Worm (Caenorhabditis elegans) whole organism, L3 larva: ENCODE results near the gene F14H12.3.

Experiments used
- R02D3.7 ChIP-seq: fragments of 150-350 bp; optimal IDR thresholded peaks from 2 replicates; lab custom pipeline; 2014; ENCODE audit warnings: missing biosample characterization, missing genetic modification characterization
- elt-3 ChIP-seq, 3 experiments: fragments of 150-350 bp in 1 of 3; sonication (generic microtip) in 2 of 3; optimal IDR thresholded peaks; 2 replicates in 2 of 3; 4 replicates in 1 of 3; lab custom pipeline; 2014 to 2017; ENCODE audit warnings: missing biosample characterization in 3 of 3, missing genetic modification characterization in 3 of 3
- fkh-2 ChIP-seq: fragments of 150-350 bp; optimal IDR thresholded peaks from 2 replicates; lab custom pipeline; 2014; ENCODE audit warnings: missing biosample characterization, missing genetic modification reagents, missing genetic modification characterization
- jun-1 ChIP-seq: fragments of 150-350 bp; optimal IDR thresholded peaks from 2 replicates; lab custom pipeline; 2014; ENCODE audit warnings: missing biosample characterization, missing genetic modification reagents, missing genetic modification characterization
- lsy-12 ChIP-seq: sonication (generic microtip); optimal IDR thresholded peaks from 2 replicates; lab custom pipeline; 2016; ENCODE audit warnings: mild to moderate bottlenecking, missing genetic modification characterization, missing compliant biosample characterization
- nfya-1 ChIP-seq: sonication (generic microtip); optimal IDR thresholded peaks from 2 replicates; lab custom pipeline; 2017; ENCODE audit warnings: missing genetic modification characterization, mild to moderate bottlenecking, missing compliant biosample characterization, antibody characterized with exemption, moderate library complexity; ENCODE audit not compliant: insufficient read depth
- zag-1 ChIP-seq: fragments of 150-350 bp; optimal IDR thresholded peaks from 2 replicates; lab custom pipeline; 2014; ENCODE audit warnings: missing biosample characterization, missing genetic modification characterization

F14H12.3 gene

DNA sequence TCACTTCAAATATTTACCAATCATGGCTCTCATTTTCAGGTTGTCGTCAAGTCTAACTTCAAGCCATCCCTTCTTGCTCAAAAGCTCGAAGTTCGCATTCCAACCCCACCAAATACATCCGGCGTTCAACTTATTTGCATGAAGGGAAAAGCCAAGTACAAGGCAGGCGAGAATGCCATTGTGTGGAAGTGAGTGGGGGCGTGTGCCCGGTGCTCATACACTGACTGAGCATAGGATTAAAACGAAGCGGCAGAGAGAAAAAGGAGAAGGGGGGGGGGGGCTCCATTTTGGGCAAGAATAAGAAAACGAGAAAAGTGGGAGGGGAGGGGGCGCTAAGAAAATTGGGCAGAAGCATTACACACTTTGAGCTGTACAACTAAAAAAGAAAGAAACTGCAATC, 47.7 kb downstream of the F14H12.3 start:
- TF ChIP-seq fkh-2 (tag; lab: Kevin White, UChicago) (no peak), jun-1 (tag; lab: Kevin White, UChicago) (no peak), elt-3 (tag; optimal IDR thresholded peaks at IDR 0.05; lab: Kevin White, UChicago) (no peak), nfya-1 (peak; percentile 27), lsy-12 (tag; lab: Kevin White, UChicago) (no peak), R02D3.7 (tag; lab: Kevin White, UChicago) (no peak), zag-1 (tag; lab: Kevin White, UChicago) (no peak)
